Fruit fly (Drosophila melanogaster): ENCODE measurements around the gene Cyp6d5.
A peak's percentile ranks its signal among the peaks of the same experiment; 100 is the strongest.

The Cyp6d5 gene

dm6 chr3R:13984922-13985581 lies 44.0 kb upstream of the Cyp6d5 start:
- TF ChIP-seq Mes4 (GFP tag; optimal IDR thresholded peaks at IDR 0.05): peak; percentile 52
- no peak for TF ChIP-seq tx (GFP tag; optimal IDR thresholded peaks at IDR 0.05)
- peak; percentile 26 for TF ChIP-seq HLH54F (GFP tag; optimal IDR thresholded peaks at IDR 0.05)
- peak; percentile 13 for TF ChIP-seq Sry-δ (GFP tag; optimal IDR thresholded peaks at IDR 0.05)
- TF ChIP-seq aop (GFP tag; IDR thresholded peaks at IDR 0.05): no peak
- peak; percentile 46 for TF ChIP-seq Sox100B (GFP tag; optimal IDR thresholded peaks at IDR 0.05)
- peak; percentile 3 for TF ChIP-seq CG5180 (GFP tag; optimal IDR thresholded peaks at IDR 0.05)
- no peak for TF ChIP-seq Fer2 (tag; optimal IDR thresholded peaks at IDR 0.05)
- peak; percentile 58 for TF ChIP-seq PHDP (tag; optimal IDR thresholded peaks at IDR 0.05)
- TF ChIP-seq CG15269 (tag; optimal IDR thresholded peaks at IDR 0.05): peak; percentile 62
- TF ChIP-seq gcm2 (GFP tag; optimal IDR thresholded peaks at IDR 0.05): no peak
- peak; percentile 55 for TF ChIP-seq CG33213 (GFP tag; optimal IDR thresholded peaks at IDR 0.05)
- TF ChIP-seq CG3847 (GFP tag; IDR thresholded peaks at IDR 0.05): peak; percentile 37; the same call in 1 of the 2 replicates
- TF ChIP-seq dmrt11E (tag; optimal IDR thresholded peaks at IDR 0.05): peak; percentile 92
- TF ChIP-seq CG17912 (GFP tag; optimal IDR thresholded peaks at IDR 0.05): no peak
- no peak for TF ChIP-seq CG2129 (GFP tag; IDR thresholded peaks at IDR 0.05; ENCODE audit: partially characterized antibody)
- peak; percentile 70 for TF ChIP-seq pum (GFP tag; optimal IDR thresholded peaks at IDR 0.05)
- peak; percentile 90 for TF ChIP-seq CG7271 (tag; optimal IDR thresholded peaks at IDR 0.05)
- no peak for TF ChIP-seq dati (GFP tag; IDR thresholded peaks at IDR 0.05)
- TF ChIP-seq Awh (GFP tag; IDR thresholded peaks at IDR 0.05): 0 out of 2 replicates have a peak, but pooled peaks have one; percentile 33
- TF ChIP-seq Chrac-16 (GFP tag; optimal IDR thresholded peaks at IDR 0.05): peak; percentile 71
- no peak for TF ChIP-seq Dll (GFP tag; IDR thresholded peaks at IDR 0.05; ENCODE audit: partially characterized antibody)
- no peak for TF ChIP-seq NFAT (GFP tag; IDR thresholded peaks at IDR 0.05)
- no peak for TF ChIP-seq CG3163 (GFP tag; optimal IDR thresholded peaks at IDR 0.05)
- TF ChIP-seq danr (GFP tag; IDR thresholded peaks at IDR 0.05): no peak
- TF ChIP-seq CG31388 (GFP tag; optimal IDR thresholded peaks at IDR 0.05): peak; percentile 32
- no peak for TF ChIP-seq CG9797 (GFP tag; optimal IDR thresholded peaks at IDR 0.05)
- TF ChIP-seq Atf3 (GFP tag; optimal IDR thresholded peaks at IDR 0.05): peak; percentile 21
- TF ChIP-seq E2f2 (GFP tag; IDR thresholded peaks at IDR 0.05): peak; percentile 40; the same call in 1 of the 2 replicates
- peak; percentile 70 for TF ChIP-seq Neu2 (GFP tag; optimal IDR thresholded peaks at IDR 0.05; ENCODE audit: borderline replicate concordance)
- TF ChIP-seq Fer3 (tag; optimal IDR thresholded peaks at IDR 0.05): peak; percentile 3
- TF ChIP-seq gcm (GFP tag; optimal IDR thresholded peaks at IDR 0.05): peak; percentile 65
- no peak for TF ChIP-seq toy (GFP tag; IDR thresholded peaks at IDR 0.05)
- TF ChIP-seq CG6272 (GFP tag; IDR thresholded peaks at IDR 0.05): peak; percentile 36; the same call in 1 of the 2 replicates
- TF ChIP-seq CG2875 (GFP tag; optimal IDR thresholded peaks at IDR 0.05): peak; percentile 67
- peak; percentile 90 for TF ChIP-seq CG18262 (tag; optimal IDR thresholded peaks at IDR 0.05)
- TF ChIP-seq CG9437 (GFP tag; optimal IDR thresholded peaks at IDR 0.05): peak; percentile 58
- 0 out of 2 replicates have a peak, but pooled peaks have one; percentile 9 for TF ChIP-seq rib (GFP tag; IDR thresholded peaks at IDR 0.05)
- TF ChIP-seq bab2 (GFP tag; optimal IDR thresholded peaks at IDR 0.05): peak; percentile 41
- TF ChIP-seq CG15479 (GFP tag; optimal IDR thresholded peaks at IDR 0.05): peak; percentile 79
- peak; percentile 39 for TF ChIP-seq mam (GFP tag; optimal IDR thresholded peaks at IDR 0.05)
- TF ChIP-seq Ptx1 (GFP tag; IDR thresholded peaks at IDR 0.05): peak; percentile 64
- peak; percentile 33 for TF ChIP-seq CG6683 (GFP tag; optimal IDR thresholded peaks at IDR 0.05)
- TF ChIP-seq CG13296 (GFP tag; optimal IDR thresholded peaks at IDR 0.05): peak; percentile 20
- no peak for TF ChIP-seq unc-4 (GFP tag; IDR thresholded peaks at IDR 0.05; ENCODE audit: partially characterized antibody)
- peak; percentile 92 for TF ChIP-seq CG9727 (GFP tag; optimal IDR thresholded peaks at IDR 0.05)
- TF ChIP-seq CG3838 (GFP tag; optimal IDR thresholded peaks at IDR 0.05): peak; percentile 39
- peak; percentile 59 for TF ChIP-seq Asciz (GFP tag; optimal IDR thresholded peaks at IDR 0.05)
- no peak for TF ChIP-seq corto (GFP tag; optimal IDR thresholded peaks at IDR 0.05)

Measured in whole organism, embryonic.